Fruit fly (Drosophila melanogaster): Measurements from ENCODE around the gene rudhira.

The rudhira gene

DNA sequence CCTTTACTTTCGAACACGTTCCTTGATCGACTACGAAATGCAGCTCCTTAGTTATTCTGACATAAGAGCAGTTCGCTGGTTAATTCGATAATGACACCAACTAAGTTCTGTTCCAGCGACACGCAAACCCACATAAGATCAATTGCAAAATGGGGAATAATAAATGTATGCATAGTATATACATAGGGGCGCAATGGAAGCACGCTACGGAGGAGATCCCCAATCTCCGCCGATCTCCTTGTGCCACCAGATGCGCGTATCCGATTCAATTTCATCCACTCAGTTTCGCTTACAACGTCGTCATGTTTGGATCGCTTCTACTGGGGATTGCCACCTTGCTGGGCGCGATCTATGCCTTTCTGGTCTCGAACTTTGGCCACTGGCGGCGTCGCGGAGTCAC is 22.6 kb downstream of the rudhira start, which contains the start of gene Cyp28c1:
Gene Cyp28c1, plus strand, starts transcription at position 301 of the 400 bp plus-strand sequence.
- TF ChIP-seq pnt (GFP tag; optimal IDR thresholded peaks at IDR 0.05) (no peak), CG17328 (GFP tag; IDR thresholded peaks at IDR 0.05) (no peak), Bdp1 (GFP tag; optimal IDR thresholded peaks at IDR 0.05) (no peak), nerfin-2 (GFP tag; IDR thresholded peaks at IDR 0.05; ENCODE audit: partially characterized antibody) (no peak), trem (tag; optimal IDR thresholded peaks at IDR 0.05) (no peak), fd64A (GFP tag; optimal IDR thresholded peaks at IDR 0.05) (no peak), ftz-f1 (GFP tag; optimal IDR thresholded peaks at IDR 0.05) (no peak), eyg (GFP tag; optimal IDR thresholded peaks at IDR 0.05) (no peak), CG8359 (GFP tag; optimal IDR thresholded peaks at IDR 0.05; ENCODE audit: borderline replicate concordance) (no peak)

DNA sequence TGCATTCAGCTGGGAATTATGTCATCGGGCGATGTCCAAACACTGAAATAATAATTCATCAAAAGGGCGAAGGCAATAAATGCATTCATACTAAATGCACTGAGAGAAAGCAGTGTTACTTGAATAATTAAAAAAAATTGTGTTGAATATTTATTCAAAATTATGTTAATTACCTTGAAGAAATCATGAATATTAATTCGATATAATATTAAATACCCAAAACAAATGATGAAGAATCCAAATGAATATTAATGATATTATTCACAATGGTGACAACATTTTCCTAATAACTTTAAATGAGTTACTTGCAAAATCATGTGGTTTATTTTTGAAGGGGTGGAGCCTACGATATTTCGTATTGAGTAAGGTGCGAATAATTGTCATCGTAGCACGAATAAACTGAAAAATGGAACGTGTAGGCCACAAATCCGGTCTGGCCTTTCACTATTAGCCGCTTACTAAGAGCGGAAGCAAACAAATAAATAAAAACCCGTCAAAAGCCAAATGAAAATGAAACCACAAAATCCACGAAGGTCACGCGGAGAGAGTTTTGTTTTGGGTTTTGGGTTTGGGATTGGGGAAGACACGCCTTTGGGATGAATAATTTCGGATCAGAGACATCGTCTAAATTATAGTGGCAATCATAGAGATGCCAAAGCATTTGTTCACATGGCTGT is 25.1 kb downstream of the rudhira start:
- no peak for TF ChIP-seq Fer3 (tag; optimal IDR thresholded peaks at IDR 0.05)
- no peak for TF ChIP-seq Doc2 (GFP tag; IDR thresholded peaks at IDR 0.05)
- TF ChIP-seq D19A (tag; optimal IDR thresholded peaks at IDR 0.05): peak; percentile 37
- TF ChIP-seq ATbp (GFP tag; optimal IDR thresholded peaks at IDR 0.05): peak; percentile 28
- peak; percentile 43 for TF ChIP-seq nmo (GFP tag; optimal IDR thresholded peaks at IDR 0.05)
- TF ChIP-seq Blimp-1 (GFP tag; optimal IDR thresholded peaks at IDR 0.05): peak; percentile 92
- peak; percentile 53 for TF ChIP-seq CG17359 (tag; optimal IDR thresholded peaks at IDR 0.05)
- TF ChIP-seq CG17361 (GFP tag; IDR thresholded peaks at IDR 0.05): peak; percentile 58; the same call in 2 of the 3 replicates
- TF ChIP-seq CG18262 (tag; optimal IDR thresholded peaks at IDR 0.05): peak; percentile 53
- no peak for TF ChIP-seq Taf1 (GFP tag; IDR thresholded peaks at IDR 0.05)
- TF ChIP-seq CG6813 (GFP tag; optimal IDR thresholded peaks at IDR 0.05): no peak
- no peak for TF ChIP-seq lilli (GFP tag; optimal IDR thresholded peaks at IDR 0.05)
- TF ChIP-seq CG31441 (GFP tag; IDR thresholded peaks at IDR 0.05): peak; percentile 69
- peak; percentile 2 for TF ChIP-seq CG4424 (GFP tag; optimal IDR thresholded peaks at IDR 0.05)
- peak; percentile 44 for TF ChIP-seq CG12391 (tag; optimal IDR thresholded peaks at IDR 0.05)
- TF ChIP-seq CG10959 (GFP tag; IDR thresholded peaks at IDR 0.05): no peak
- TF ChIP-seq tap (tag; optimal IDR thresholded peaks at IDR 0.05): peak; percentile 37
- peak; percentile 48 for TF ChIP-seq Asciz (GFP tag; optimal IDR thresholded peaks at IDR 0.05)
- TF ChIP-seq CG13424 (tag; optimal IDR thresholded peaks at IDR 0.05): peak; percentile 31
- no peak for TF ChIP-seq YL-1 (GFP tag; optimal IDR thresholded peaks at IDR 0.05)
- TF ChIP-seq CG8944 (GFP tag; optimal IDR thresholded peaks at IDR 0.05): no peak
- TF ChIP-seq CG17829 (tag; optimal IDR thresholded peaks at IDR 0.05): peak; percentile 7
- no peak for TF ChIP-seq D (optimal IDR thresholded peaks at IDR 0.05)
- TF ChIP-seq D (GFP tag; optimal IDR thresholded peaks at IDR 0.05): no peak
- no peak for TF ChIP-seq vnd (GFP tag; IDR thresholded peaks at IDR 0.05; ENCODE audit: partially characterized antibody)
- peak; percentile 42 for TF ChIP-seq CG2712 (tag; optimal IDR thresholded peaks at IDR 0.05)
- TF ChIP-seq kni (GFP tag; optimal IDR thresholded peaks at IDR 0.05): no peak
- no peak for TF ChIP-seq Bteb2 (GFP tag; optimal IDR thresholded peaks at IDR 0.05)
- TF ChIP-seq CG10979 (tag; optimal IDR thresholded peaks at IDR 0.05): peak; percentile 13
- TF ChIP-seq CG11696 (GFP tag; IDR thresholded peaks at IDR 0.05): no peak
- TF ChIP-seq sens (GFP tag): peak; percentile 73
- TF ChIP-seq mirr (GFP tag; optimal IDR thresholded peaks at IDR 0.05): no peak
- TF ChIP-seq CG18476 (GFP tag; optimal IDR thresholded peaks at IDR 0.05): no peak
- peak; percentile 66 for TF ChIP-seq gem (tag; optimal IDR thresholded peaks at IDR 0.05)
- peak; percentile 71 for TF ChIP-seq dmrt99B (tag; optimal IDR thresholded peaks at IDR 0.05)
- TF ChIP-seq CG7839 (tag; optimal IDR thresholded peaks at IDR 0.05): peak; percentile 32
- TF ChIP-seq CG14710 (tag; optimal IDR thresholded peaks at IDR 0.05): no peak
- TF ChIP-seq danr (GFP tag; IDR thresholded peaks at IDR 0.05): no peak
- TF ChIP-seq CG15269 (tag; optimal IDR thresholded peaks at IDR 0.05): peak; percentile 13

Measured in whole organism, embryonic.